Fruit fly (Drosophila melanogaster) whole organism: Measurements from ENCODE around the gene PH4alphaSG2.

ENCODE experiments used
- CG8478 ChIP-seq: fragments of >200 bp; optimal IDR thresholded peaks from 2 replicates; lab custom pipeline; 2018; ENCODE audit warnings: inconsistent platforms
- Dll ChIP-seq: fragments of >200 bp; optimal IDR thresholded peaks from 2 replicates; lab custom pipeline; 2017
- EcR ChIP-seq, 2 experiments: fragments of >200 bp; optimal IDR thresholded peaks; 2 replicates each; lab custom pipeline; 2017; ENCODE audit warnings: missing biosample characterization in 2 of 2, missing genetic modification characterization in 2 of 2, missing genetic modification reagents in 2 of 2
- pan ChIP-seq: fragments of >200 bp; optimal IDR thresholded peaks from 2 replicates; lab custom pipeline; 2017
- psq ChIP-seq: fragments of >200 bp; optimal IDR thresholded peaks from 2 replicates; lab custom pipeline; 2017
- usp ChIP-seq: fragments of >200 bp; optimal IDR thresholded peaks from 2 replicates; lab custom pipeline; 2017; ENCODE audit warnings: missing biosample characterization, missing genetic modification characterization, mixed read lengths

The PH4alphaSG2 gene

dm6 chr3R:30488663-30489062, 1.2 kb upstream of the PH4alphaSG2 start, which contains the start of gene Jon99Fi:
TSS of gene Jon99Fi (plus strand) at chr3R:30488963.
- no peak for TF ChIP-seq psq
- no peak for TF ChIP-seq Dll (lab: Kevin White, UChicago)
- TF ChIP-seq usp = no peak
- no peak for TF ChIP-seq pan (lab: Kevin White, UChicago)
- no peak for TF ChIP-seq EcR (GFP tag; optimal IDR thresholded peaks at IDR 0.05; lab: Kevin White, UChicago)
- no peak for TF ChIP-seq CG8478 (lab: Kevin White, UChicago)

dm6 chr3R:30496103-30496858, 6.4 kb downstream of the PH4alphaSG2 start, which contains the start of gene PH4alphaMP:
TSS of gene PH4alphaMP (minus strand) at chr3R:30496153.
- no peak for TF ChIP-seq CG8478 (lab: Kevin White, UChicago)
- TF ChIP-seq EcR (GFP tag; optimal IDR thresholded peaks at IDR 0.05; lab: Kevin White, UChicago) = peak in 1 of 2 experiments; percentile 41

dm6 chr3R:30500226-30500625, 10.4 kb downstream of the PH4alphaSG2 start, which contains the start of gene PH4alphaNE1:
TSS of gene PH4alphaNE1 (minus strand) at chr3R:30500326.
- no peak for TF ChIP-seq psq
- TF ChIP-seq CG8478 (lab: Kevin White, UChicago) = no peak
- TF ChIP-seq Dll (lab: Kevin White, UChicago) = no peak
- TF ChIP-seq pan (lab: Kevin White, UChicago) = no peak
- no peak for TF ChIP-seq usp
- no peak for TF ChIP-seq EcR (GFP tag; optimal IDR thresholded peaks at IDR 0.05; lab: Kevin White, UChicago)

dm6 chr3R:30501174-30501573, 11.3 kb downstream of the PH4alphaSG2 start:
- TF ChIP-seq usp (no peak), EcR (GFP tag; optimal IDR thresholded peaks at IDR 0.05; lab: Kevin White, UChicago) (no peak), Dll (lab: Kevin White, UChicago) (no peak), pan (lab: Kevin White, UChicago) (peak; percentile 69), psq (no peak)

- TF ChIP-seq usp = no peak
Measured at dm6 chr3R:30503406-30503805, 13.5 kb downstream of the PH4alphaSG2 start, which contains the start of gene CG31371. TSS of gene CG31371 (minus strand) at chr3R:30503506.

- TF ChIP-seq psq = no peak
Measured at dm6 chr3R:30505561-30506037, 15.7 kb downstream of the PH4alphaSG2 start, which contains the start of the genes PH4alphaSG1 and CG15539. TSS of gene PH4alphaSG1 (minus strand) at chr3R:30505661. TSS of gene CG15539 (plus strand) at chr3R:30505987.

- no peak for TF ChIP-seq CG8478 (lab: Kevin White, UChicago)
- no peak for TF ChIP-seq Dll (lab: Kevin White, UChicago)
- TF ChIP-seq usp = no peak
- TF ChIP-seq EcR (GFP tag; optimal IDR thresholded peaks at IDR 0.05; lab: Kevin White, UChicago) = no peak
- TF ChIP-seq pan (lab: Kevin White, UChicago) = no peak
- TF ChIP-seq psq = no peak
Measured at dm6 chr3R:30507723-30508122, 17.8 kb downstream of the PH4alphaSG2 start, which contains the start of gene CG34041. TSS of gene CG34041 (plus strand) at chr3R:30508023.

- TF ChIP-seq psq (no peak), usp (no peak), Dll (lab: Kevin White, UChicago) (no peak), EcR (GFP tag; optimal IDR thresholded peaks at IDR 0.05; lab: Kevin White, UChicago) (no peak), CG8478 (lab: Kevin White, UChicago) (no peak), pan (lab: Kevin White, UChicago) (no peak)
Measured at dm6 chr3R:30512114-30512513, 22.2 kb downstream of the PH4alphaSG2 start, which contains the start of gene PH4alphaNE2. TSS of gene PH4alphaNE2 (minus strand) at chr3R:30512214.

dm6 chr3R:30514255-30514827, 24.5 kb downstream of the PH4alphaSG2 start, which contains the start of the genes CG31524 and CG9698:
TSS of gene CG31524 (minus strand) at chr3R:30514355.
TSS of gene CG9698 (plus strand) at chr3R:30514777.
- TF ChIP-seq EcR (GFP tag; optimal IDR thresholded peaks at IDR 0.05; lab: Kevin White, UChicago) = peak in 1 of 2 experiments; percentile 18
- TF ChIP-seq pan (lab: Kevin White, UChicago) = no peak

dm6 chr3R:30518274-30518873, 28.5 kb downstream of the PH4alphaSG2 start:
- TF ChIP-seq psq = no peak
- no peak for TF ChIP-seq EcR (GFP tag; optimal IDR thresholded peaks at IDR 0.05; lab: Kevin White, UChicago)
- no peak for TF ChIP-seq usp
- no peak for TF ChIP-seq CG8478 (lab: Kevin White, UChicago)
- no peak for TF ChIP-seq pan (lab: Kevin White, UChicago)
- TF ChIP-seq Dll (lab: Kevin White, UChicago) = no peak

- TF ChIP-seq Dll (lab: Kevin White, UChicago) = no peak
- no peak for TF ChIP-seq psq
- no peak for TF ChIP-seq pan (lab: Kevin White, UChicago)
- TF ChIP-seq usp = no peak
- TF ChIP-seq EcR (GFP tag; optimal IDR thresholded peaks at IDR 0.05; lab: Kevin White, UChicago) = no peak
Measured at dm6 chr3R:30525629-30526028, 35.8 kb downstream of the PH4alphaSG2 start.

- TF ChIP-seq CG8478 (lab: Kevin White, UChicago) = no peak
- no peak for TF ChIP-seq Dll (lab: Kevin White, UChicago)
- no peak for TF ChIP-seq pan (lab: Kevin White, UChicago)
- no peak for TF ChIP-seq psq
- no peak for TF ChIP-seq usp
- no peak for TF ChIP-seq EcR (GFP tag; optimal IDR thresholded peaks at IDR 0.05; lab: Kevin White, UChicago)
Measured at dm6 chr3R:30526799-30527465, 37.1 kb downstream of the PH4alphaSG2 start, which contains the start of gene jdp. TSS of gene jdp (minus strand) at chr3R:30527037.
